Fruit fly (Drosophila melanogaster) Kc167 (cell line): ENCODE results near the gene CG1304.

Experiments
- Sin3A ChIP-seq: fragments of >200 bp; optimal IDR thresholded peaks from 2 replicates; lab custom pipeline; 2018; ENCODE audit warnings: missing external identifiers
- h ChIP-seq: fragments of >200 bp; optimal IDR thresholded peaks from 3 replicates; lab custom pipeline; 2018; ENCODE audit warnings: missing external identifiers
- insv ChIP-seq: fragments of >200 bp; optimal IDR thresholded peaks from 3 replicates; lab custom pipeline; 2018; ENCODE audit warnings: missing external identifiers
- psq ChIP-seq: fragments of >200 bp; optimal IDR thresholded peaks from 2 replicates; lab custom pipeline; 2017; ENCODE audit warnings: missing external identifiers
- ttk ChIP-seq: sonication (Bioruptor generic); optimal IDR thresholded peaks from 2 replicates; lab custom pipeline; 2017; ENCODE audit warnings: missing external identifiers

dm6 chrX:21010541-21010940, 45.3 kb upstream of the CG1304 start:
- no peak for TF ChIP-seq psq (lab: Kevin White, UChicago)
- no peak for TF ChIP-seq insv (lab: Kevin White, UChicago)
- TF ChIP-seq h (lab: Kevin White, UChicago), result no peak
- no peak for TF ChIP-seq Sin3A (lab: Kevin White, UChicago)
- TF ChIP-seq ttk, result no peak
